Worm (Caenorhabditis elegans): Measurements from ENCODE around the gene odr-4.

odr-4 gene

ce11 chrIII:6736566-6736965, 6.0 kb downstream of the odr-4 start, which contains the start of gene Y102E9.6:
Y102E9.6 (minus strand) TSS chrIII:6736666.
- TF ChIP-seq tra-1 (GFP tag; IDR thresholded peaks at IDR 0.05): no peak
- TF ChIP-seq dve-1 (tag; optimal IDR thresholded peaks at IDR 0.05; ENCODE audit: insufficient read depth): no peak
- no peak for TF ChIP-seq madf-5 (GFP tag; IDR thresholded peaks at IDR 0.05)
- TF ChIP-seq ceh-82 (tag; optimal IDR thresholded peaks at IDR 0.05): no peak
- TF ChIP-seq snpc-1.2 (GFP tag; IDR thresholded peaks at IDR 0.05): no peak
- TF ChIP-seq R02D3.7 (tag; optimal IDR thresholded peaks at IDR 0.05): no peak
- no peak for TF ChIP-seq lin-1 (GFP tag; IDR thresholded peaks at IDR 0.05)

DNA sequence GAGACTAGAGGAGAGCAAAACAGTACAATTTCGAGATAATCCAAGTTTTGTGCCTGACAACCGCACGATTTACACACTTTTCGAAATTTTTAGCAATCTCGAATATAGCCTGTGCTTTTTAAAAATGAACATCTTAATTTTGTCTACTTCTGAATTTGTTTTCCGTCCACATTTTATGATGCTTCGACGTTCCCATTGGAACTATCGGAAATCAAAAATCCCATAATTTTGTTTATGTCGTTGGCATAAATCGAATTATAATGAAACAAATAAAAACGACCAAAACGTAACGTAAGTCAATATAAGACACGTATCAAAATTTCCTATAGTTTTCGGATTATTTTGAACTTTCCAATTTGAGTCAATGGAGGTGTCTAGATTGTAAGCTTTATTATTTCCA, 6.4 kb downstream of the odr-4 start, which contains the start of gene K07E12.2:
K07E12.2 (plus strand) TSS at position 301 of the 400 bp plus-strand sequence.
- TF ChIP-seq hif-1 (tag; optimal IDR thresholded peaks at IDR 0.05): no peak
- no peak for TF ChIP-seq snpc-4 (tag; optimal IDR thresholded peaks at IDR 0.05)
- TF ChIP-seq lir-3 (tag; optimal IDR thresholded peaks at IDR 0.05): no peak
- no peak for TF ChIP-seq vab-7 (GFP tag; IDR thresholded peaks at IDR 0.05)
- no peak for TF ChIP-seq pha-4 (GFP tag; IDR thresholded peaks at IDR 0.05)
- no peak for TF ChIP-seq pha-4 (tag; optimal IDR thresholded peaks at IDR 0.05)
- TF ChIP-seq zfp-2 (tag; optimal IDR thresholded peaks at IDR 0.05): no peak
- TF ChIP-seq nhr-76 (tag; optimal IDR thresholded peaks at IDR 0.05): no peak
- no peak for TF ChIP-seq nhr-25 (tag; optimal IDR thresholded peaks at IDR 0.05; ENCODE audit: borderline replicate concordance, insufficient read depth)
- no peak for TF ChIP-seq F44E2.7 (GFP tag; IDR thresholded peaks at IDR 0.05)

ce11 chrIII:6740072-6740471, 9.5 kb downstream of the odr-4 start:
- TF ChIP-seq saeg-2 (GFP tag; IDR thresholded peaks at IDR 0.05) (no peak), dmd-9 (GFP tag; IDR thresholded peaks at IDR 0.05) (no peak), daf-16 (GFP tag; optimal IDR thresholded peaks at IDR 0.05) (no peak), daf-16 (tag; optimal IDR thresholded peaks at IDR 0.05) (no peak), nhr-48 (tag; optimal IDR thresholded peaks at IDR 0.05) (no peak), nhr-41 (GFP tag; IDR thresholded peaks at IDR 0.05) (no peak), F26F4.8 (GFP tag; conservative IDR thresholded peaks at IDR 0.05) (no peak), fkh-10 (GFP tag; optimal IDR thresholded peaks at IDR 0.05) (no peak), tag-97 (GFP tag; IDR thresholded peaks at IDR 0.05) (no peak)

DNA sequence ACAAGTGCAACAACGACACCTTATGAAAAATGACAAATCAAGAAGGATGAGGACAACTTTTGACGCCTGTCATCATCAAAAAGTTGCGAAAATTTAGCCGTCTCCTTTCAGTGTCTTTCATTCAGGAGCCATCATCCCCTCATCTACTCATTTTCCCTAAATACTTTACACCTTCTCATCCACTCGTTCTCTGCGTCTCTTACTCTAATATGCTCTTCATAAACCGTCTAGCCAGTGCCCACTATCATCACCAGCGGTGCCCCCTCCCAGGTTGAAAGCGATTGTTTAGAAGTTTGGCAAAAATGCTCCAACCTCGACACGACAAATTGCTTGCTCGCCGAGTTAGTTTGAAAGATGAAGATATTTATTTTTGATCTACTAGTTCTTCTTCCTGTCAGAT, 12.0 kb downstream of the odr-4 start:
- TF ChIP-seq dmd-6 (GFP tag; IDR thresholded peaks at IDR 0.05): no peak
- TF ChIP-seq daf-16 (GFP tag; optimal IDR thresholded peaks at IDR 0.05): peak in 1 of 2 experiments; percentile 90
- TF ChIP-seq daf-16 (tag; optimal IDR thresholded peaks at IDR 0.05): no peak
- TF ChIP-seq F44E2.7 (GFP tag; IDR thresholded peaks at IDR 0.05): no peak
- peak in 1 of 2 experiments; percentile 98 for TF ChIP-seq unc-62 (GFP tag; optimal IDR thresholded peaks at IDR 0.05 in 1 of 2)
- no peak for TF ChIP-seq unc-62 (tag; optimal IDR thresholded peaks at IDR 0.05)
- no peak for TF ChIP-seq fkh-10 (GFP tag; optimal IDR thresholded peaks at IDR 0.05)
- no peak for TF ChIP-seq madf-9 (GFP tag; conservative IDR thresholded peaks at IDR 0.05)

DNA sequence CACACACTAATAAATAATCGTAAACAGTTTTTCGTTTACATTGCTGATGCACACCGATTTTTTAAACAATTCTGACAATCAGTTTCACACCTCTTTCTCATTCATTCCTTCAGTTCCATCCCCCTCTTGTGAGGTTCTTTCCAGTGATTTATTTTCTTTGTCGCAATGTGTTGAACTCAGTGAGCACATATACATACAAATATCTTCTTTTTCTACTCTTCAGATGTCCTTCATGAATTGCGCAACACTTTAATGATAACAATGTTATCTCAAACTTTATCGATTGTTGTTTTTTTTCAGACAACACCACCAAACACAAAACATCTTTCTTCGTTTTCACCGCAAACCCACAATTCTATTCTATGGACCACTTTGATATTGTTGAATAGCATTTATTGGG, 15.4 kb downstream of the odr-4 start, which contains the start of gene dig-1:
dig-1 (plus strand) TSS at position 301 of the 400 bp plus-strand sequence.
- TF ChIP-seq snpc-4 (tag; optimal IDR thresholded peaks at IDR 0.05): no peak
- no peak for TF ChIP-seq nhr-76 (tag; optimal IDR thresholded peaks at IDR 0.05)
- no peak for TF ChIP-seq unc-130 (GFP tag; optimal IDR thresholded peaks at IDR 0.05)
- TF ChIP-seq madf-5 (GFP tag; IDR thresholded peaks at IDR 0.05): no peak
- TF ChIP-seq ztf-11 (tag; optimal IDR thresholded peaks at IDR 0.05): no peak
- TF ChIP-seq pha-4 (GFP tag; IDR thresholded peaks at IDR 0.05): no peak
- TF ChIP-seq pha-4 (tag; optimal IDR thresholded peaks at IDR 0.05): no peak
- TF ChIP-seq zfp-3 (GFP tag; conservative IDR thresholded peaks at IDR 0.05): no peak
- TF ChIP-seq zfp-2 (tag; optimal IDR thresholded peaks at IDR 0.05): no peak
- no peak for TF ChIP-seq dve-1 (tag; optimal IDR thresholded peaks at IDR 0.05; ENCODE audit: insufficient read depth)
- no peak for TF ChIP-seq Y75B8A.6 (GFP tag; IDR thresholded peaks at IDR 0.05)
- TF ChIP-seq hlh-30 (tag; optimal IDR thresholded peaks at IDR 0.05; ENCODE audit: insufficient read depth): no peak
- TF ChIP-seq D1046.2 (GFP tag; IDR thresholded peaks at IDR 0.05): no peak
- TF ChIP-seq nhr-111 (GFP tag; optimal IDR thresholded peaks at IDR 0.05): no peak
- no peak for TF ChIP-seq skn-1 (tag; optimal IDR thresholded peaks at IDR 0.05)
- TF ChIP-seq nhr-48 (tag; optimal IDR thresholded peaks at IDR 0.05): no peak
- TF ChIP-seq lin-13 (GFP tag; optimal IDR thresholded peaks at IDR 0.05): no peak
- TF ChIP-seq Y5F2A.4 (GFP tag; optimal IDR thresholded peaks at IDR 0.05): no peak
- TF ChIP-seq ceh-82 (tag; optimal IDR thresholded peaks at IDR 0.05): no peak
- TF ChIP-seq mep-1 (tag; optimal IDR thresholded peaks at IDR 0.05): no peak
- no peak for TF ChIP-seq zip-2 (tag; optimal IDR thresholded peaks at IDR 0.05)
